Worm (Caenorhabditis elegans) whole organism, mixed stage, embryonic: ENCODE data around the gene C28C12.1.

Experiments
- M03D4.4 ChIP-seq: sonication (generic microtip); optimal IDR thresholded peaks from 2 replicates; lab custom pipeline; 2017; ENCODE audit warnings: mild to moderate bottlenecking, missing genetic modification characterization, missing compliant biosample characterization
- bed-3 ChIP-seq: fragments of 200-800 bp; sonication (Bioruptor generic); optimal IDR thresholded peaks from 3 replicates; lab custom pipeline; 2018; ENCODE audit warnings: mild to moderate bottlenecking, missing genetic modification characterization, moderate library complexity, missing compliant biosample characterization
- blmp-1 ChIP-seq: fragments of 150-350 bp; optimal IDR thresholded peaks from 2 replicates; lab custom pipeline; 2014; ENCODE audit warnings: missing biosample characterization, missing genetic modification characterization
- ceh-39 ChIP-seq: fragments of 150-350 bp; optimal IDR thresholded peaks from 2 replicates; lab custom pipeline; 2014; ENCODE audit warnings: missing biosample characterization, missing genetic modification characterization
- ceh-43 ChIP-seq: fragments of 200-800 bp; sonication (Bioruptor generic); optimal IDR thresholded peaks from 2 replicates; lab custom pipeline; 2018; ENCODE audit warnings: mild to moderate bottlenecking, missing genetic modification characterization, moderate library complexity, missing compliant biosample characterization
- ces-1 ChIP-seq: fragments of 150-350 bp; optimal IDR thresholded peaks from 2 replicates; lab custom pipeline; 2014; ENCODE audit warnings: missing biosample characterization, missing genetic modification reagents, missing genetic modification characterization
- cnd-1 ChIP-seq: fragments of 200-800 bp; sonication (Bioruptor generic); optimal IDR thresholded peaks from 2 replicates; lab custom pipeline; 2018; ENCODE audit warnings: mild to moderate bottlenecking, missing genetic modification characterization, missing compliant biosample characterization
- drap-1 ChIP-seq: fragments of 200-800 bp; sonication (Bioruptor generic); optimal IDR thresholded peaks from 3 replicates; lab custom pipeline; 2018; ENCODE audit warnings: mild to moderate bottlenecking, missing genetic modification characterization, missing compliant biosample characterization
- elt-1 ChIP-seq: sonication (generic microtip); optimal IDR thresholded peaks from 2 replicates; lab custom pipeline; 2017; ENCODE audit warnings: missing genetic modification characterization, mild to moderate bottlenecking, missing compliant biosample characterization, antibody characterized with exemption, moderate library complexity, borderline replicate concordance; ENCODE audit not compliant: insufficient read depth
- elt-3 ChIP-seq: fragments of 150-350 bp; optimal IDR thresholded peaks from 2 replicates; lab custom pipeline; 2014; ENCODE audit warnings: missing biosample characterization, missing genetic modification characterization
- flh-1 ChIP-seq: fragments of 200-800 bp; sonication (Bioruptor generic); optimal IDR thresholded peaks from 2 replicates; lab custom pipeline; 2018; ENCODE audit warnings: mild to moderate bottlenecking, missing genetic modification characterization, moderate library complexity, missing compliant biosample characterization
- ham-2 ChIP-seq: fragments of 200-800 bp; sonication (Bioruptor generic); optimal IDR thresholded peaks from 2 replicates; lab custom pipeline; 2018; ENCODE audit warnings: mild to moderate bottlenecking, missing genetic modification characterization, missing compliant biosample characterization
- lin-13 ChIP-seq: fragments of 150-350 bp; optimal IDR thresholded peaks from 2 replicates; lab custom pipeline; 2014; ENCODE audit warnings: missing biosample characterization, missing genetic modification characterization
- lsy-2 ChIP-seq: fragments of 150-350 bp; optimal IDR thresholded peaks from 2 replicates; lab custom pipeline; 2014; ENCODE audit warnings: missing biosample characterization, missing genetic modification characterization
- mab-5 ChIP-seq: fragments of 150-350 bp; optimal IDR thresholded peaks from 2 replicates; lab custom pipeline; 2014; ENCODE audit warnings: missing biosample characterization, missing genetic modification characterization
- mls-2 ChIP-seq: sonication (generic microtip); optimal IDR thresholded peaks from 2 replicates; lab custom pipeline; 2016; ENCODE audit warnings: mild to moderate bottlenecking, missing genetic modification characterization, moderate library complexity, missing compliant biosample characterization
- nhr-12 ChIP-seq: fragments of 150-350 bp; optimal IDR thresholded peaks from 2 replicates; lab custom pipeline; 2014; ENCODE audit warnings: missing biosample characterization, missing genetic modification characterization
- nhr-2 ChIP-seq: fragments of 150-350 bp; optimal IDR thresholded peaks from 2 replicates; lab custom pipeline; 2014; ENCODE audit warnings: missing biosample characterization, missing genetic modification characterization
- nhr-237 ChIP-seq: fragments of 150-350 bp; optimal IDR thresholded peaks from 2 replicates; lab custom pipeline; 2014; ENCODE audit warnings: missing biosample characterization, missing genetic modification characterization
- nhr-28 ChIP-seq: fragments of 150-350 bp; optimal IDR thresholded peaks from 2 replicates; lab custom pipeline; 2014; ENCODE audit warnings: missing biosample characterization, missing genetic modification characterization
- sem-2 ChIP-seq: fragments of 200-800 bp; sonication (Bioruptor generic); optimal IDR thresholded peaks from 2 replicates; lab custom pipeline; 2018; ENCODE audit warnings: mild to moderate bottlenecking, missing genetic modification characterization, missing compliant biosample characterization
- snpc-4 ChIP-seq: fragments of 150-350 bp; optimal IDR thresholded peaks from 2 replicates; lab custom pipeline; 2014; ENCODE audit warnings: missing biosample characterization, missing genetic modification characterization
- sptf-1 ChIP-seq: sonication (generic microtip); optimal IDR thresholded peaks from 2 replicates; lab custom pipeline; 2017; ENCODE audit warnings: mild to moderate bottlenecking, missing genetic modification characterization, moderate library complexity, missing compliant biosample characterization
- tbx-8 ChIP-seq: fragments of 200-800 bp; sonication (Bioruptor generic); optimal IDR thresholded peaks from 2 replicates; lab custom pipeline; 2018; ENCODE audit warnings: mild to moderate bottlenecking, missing genetic modification characterization, moderate library complexity, missing compliant biosample characterization
- unc-39 ChIP-seq: fragments of 150-350 bp; optimal IDR thresholded peaks from 2 replicates; lab custom pipeline; 2014; ENCODE audit warnings: missing biosample characterization, missing genetic modification characterization
- unc-62 ChIP-seq: fragments of 150-350 bp; optimal IDR thresholded peaks from 2 replicates; lab custom pipeline; 2014; ENCODE audit warnings: missing biosample characterization, missing genetic modification reagents, missing genetic modification characterization
- zip-8 ChIP-seq: fragments of 150-350 bp; optimal IDR thresholded peaks from 2 replicates; lab custom pipeline; 2014; ENCODE audit warnings: missing biosample characterization, missing genetic modification characterization

Gene C28C12.1

DNA sequence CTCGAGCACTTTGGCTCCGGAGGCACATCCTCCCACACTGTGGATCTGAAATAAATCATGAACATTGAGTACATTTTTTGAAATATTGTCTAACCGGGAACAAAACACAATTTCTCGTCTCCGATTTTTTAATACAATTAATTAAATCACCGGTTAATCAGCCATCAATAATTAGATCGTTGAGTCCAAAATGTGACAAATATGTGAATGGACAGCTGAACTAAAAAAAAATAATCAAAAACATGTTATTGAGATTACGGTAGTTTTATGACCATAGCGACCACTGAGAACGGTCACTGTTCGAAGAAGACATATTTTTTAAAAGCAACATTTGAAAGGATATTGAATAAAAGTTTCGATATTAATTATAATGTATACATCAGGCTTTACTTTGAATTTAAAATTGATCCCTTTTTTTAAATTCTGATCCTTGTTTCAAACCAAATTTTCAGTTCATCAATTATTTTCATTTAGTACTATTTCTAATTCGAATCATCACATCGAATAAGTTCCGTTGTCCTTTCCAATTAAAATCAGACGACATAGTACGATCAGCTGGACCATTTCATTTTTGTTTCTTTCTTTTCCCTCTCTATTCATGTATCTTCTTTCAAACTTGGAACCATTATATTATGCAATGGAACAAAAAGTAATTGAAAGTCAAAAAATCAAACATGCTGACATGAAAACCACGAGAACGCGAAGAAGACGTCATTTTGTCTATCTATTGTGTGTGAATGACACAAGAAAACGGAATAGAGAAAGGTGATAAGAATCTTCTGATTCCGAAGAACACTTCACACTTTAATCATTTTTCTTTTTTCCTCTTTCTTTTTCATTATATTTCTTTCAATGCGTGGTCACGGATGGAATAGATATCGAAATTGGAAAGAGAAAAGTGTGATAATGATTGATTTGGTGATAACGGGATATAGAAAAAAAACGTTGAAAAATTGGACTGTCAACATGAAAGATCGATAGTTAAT is 28.9 kb downstream of the C28C12.1 start:
- peak; percentile 61 for TF ChIP-seq blmp-1 (tag; lab: Kevin White, UChicago)
- no peak for TF ChIP-seq sem-2
- TF ChIP-seq tbx-8 (GFP tag; lab: Kevin White, UChicago), result no peak
- TF ChIP-seq zip-8 (tag; lab: Kevin White, UChicago), result no peak
- TF ChIP-seq nhr-12 (tag; lab: Kevin White, UChicago), result no peak
- TF ChIP-seq mls-2 (tag; lab: Kevin White, UChicago), result no peak
- no peak for TF ChIP-seq nhr-28 (tag; lab: Kevin White, UChicago)
- no peak for TF ChIP-seq ham-2 (GFP tag; lab: Kevin White, UChicago)
- TF ChIP-seq nhr-237 (tag; lab: Kevin White, UChicago), result no peak
- no peak for TF ChIP-seq unc-62 (GFP tag; lab: Kevin White, UChicago)
- TF ChIP-seq elt-3 (tag; lab: Kevin White, UChicago), result peak; percentile 84

- TF ChIP-seq lin-13 (tag; lab: Kevin White, UChicago), result no peak
- no peak for TF ChIP-seq snpc-4 (tag; lab: Kevin White, UChicago)
- TF ChIP-seq mab-5, result no peak
- TF ChIP-seq zip-8 (tag; lab: Kevin White, UChicago), result no peak
These were observed 30.5 kb downstream of the C28C12.1 start for ce11 chrIV:8532024-8532423.

DNA sequence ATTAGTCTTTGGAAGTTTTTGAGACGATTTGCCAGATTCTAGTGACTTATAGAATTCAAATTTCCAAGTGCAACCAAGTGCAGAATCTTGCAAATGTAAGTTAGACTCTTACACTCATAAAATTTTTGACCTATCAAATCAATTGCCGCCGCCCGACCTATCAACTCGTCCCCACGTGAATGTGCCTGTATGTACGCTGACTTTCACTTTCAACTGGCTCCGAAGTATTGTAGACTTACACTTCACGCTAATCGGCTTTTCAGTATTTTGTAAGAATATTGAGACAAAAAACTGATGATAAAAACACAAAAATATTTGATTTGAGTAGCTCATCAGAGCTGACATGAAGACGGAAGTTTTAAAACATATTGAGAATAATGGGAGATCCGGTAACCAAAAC is 31.3 kb downstream of the C28C12.1 start:
- TF ChIP-seq elt-3 (tag; lab: Kevin White, UChicago) (no peak), lsy-2 (no peak), sem-2 (no peak), mab-5 (no peak), nhr-237 (tag; lab: Kevin White, UChicago) (no peak)

DNA sequence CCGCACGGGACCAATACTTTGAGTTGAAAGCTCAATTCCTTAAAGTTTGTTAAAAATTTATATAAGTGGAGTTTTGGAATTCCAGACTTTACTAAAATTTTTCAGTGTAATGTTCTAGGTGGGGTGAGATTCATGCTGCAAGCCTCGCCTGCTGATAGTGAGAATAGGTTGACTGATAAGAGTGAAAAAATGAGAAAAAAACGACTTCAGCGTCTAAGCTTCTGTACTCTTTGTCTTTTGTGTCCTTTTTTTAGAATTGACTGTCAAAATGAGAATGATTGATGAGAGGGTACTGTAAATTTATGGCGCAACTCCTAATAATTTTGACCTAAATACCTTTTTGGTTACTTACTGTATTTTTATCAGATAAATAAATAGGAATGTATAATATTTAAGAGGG is 32.7 kb downstream of the C28C12.1 start:
- TF ChIP-seq ceh-39 (tag; lab: Kevin White, UChicago), result no peak

- TF ChIP-seq ceh-43 (GFP tag; lab: Kevin White, UChicago) (no peak), blmp-1 (tag; lab: Kevin White, UChicago) (no peak), zip-8 (tag; lab: Kevin White, UChicago) (no peak), snpc-4 (tag; lab: Kevin White, UChicago) (no peak), nhr-2 (tag; lab: Kevin White, UChicago) (no peak), lin-13 (tag; lab: Kevin White, UChicago) (no peak)
These were observed 33.5 kb downstream of the C28C12.1 start for ce11 chrIV:8534997-8535414.

- TF ChIP-seq flh-1 (GFP tag; lab: Kevin White, UChicago) (no peak), unc-39 (tag; lab: Kevin White, UChicago) (no peak), cnd-1 (tag; lab: Kevin White, UChicago) (no peak), drap-1 (GFP tag; lab: Kevin White, UChicago) (no peak), unc-62 (GFP tag; lab: Kevin White, UChicago) (no peak), sptf-1 (tag; lab: Kevin White, UChicago) (no peak), elt-1 (tag; lab: Kevin White, UChicago) (no peak), ces-1 (GFP tag; lab: Kevin White, UChicago) (no peak), ceh-39 (tag; lab: Kevin White, UChicago) (no peak), snpc-4 (tag; lab: Kevin White, UChicago) (no peak), bed-3 (no peak), ham-2 (GFP tag; lab: Kevin White, UChicago) (no peak), M03D4.4 (no peak), elt-3 (tag; lab: Kevin White, UChicago) (no peak), sem-2 (no peak)
These were observed 34.5 kb downstream of the C28C12.1 start for ce11 chrIV:8535946-8536345.
